Fruit fly (Drosophila melanogaster): ENCODE measurements around the gene CG14683.

CG14683 gene

dm6 chr3R:10680825-10681681 is 15.4 kb upstream of the CG14683 start, which contains the start of gene Phyhd1 (continued):
- TF ChIP-seq CG6689 (GFP tag; IDR thresholded peaks at IDR 0.05), result peak; percentile 94
- TF ChIP-seq CG13287 (GFP tag; IDR thresholded peaks at IDR 0.05; ENCODE audit: partially characterized antibody), result no peak
- peak; percentile 96 for TF ChIP-seq az2 (GFP tag; optimal IDR thresholded peaks at IDR 0.05)
- TF ChIP-seq lov (optimal IDR thresholded peaks at IDR 0.05), result no peak
- TF ChIP-seq lov (GFP tag; IDR thresholded peaks at IDR 0.05), result peak; percentile 81; the same call in 2 of the 3 replicates
- TF ChIP-seq NfI (GFP tag; optimal IDR thresholded peaks at IDR 0.05), result peak; percentile 89
- TF ChIP-seq CG8290 (GFP tag; optimal IDR thresholded peaks at IDR 0.05), result peak; percentile 69
- TF ChIP-seq CG8290 (tag; optimal IDR thresholded peaks at IDR 0.05), result peak; percentile 56 to 95
- peak; percentile 91 for TF ChIP-seq CG32772 (GFP tag; IDR thresholded peaks at IDR 0.05)
- TF ChIP-seq CG14441 (GFP tag; IDR thresholded peaks at IDR 0.05), result peak; percentile 94
- peak; percentile 92 for TF ChIP-seq tgo (GFP tag; IDR thresholded peaks at IDR 0.05)
- peak; percentile 48 for TF ChIP-seq kni (GFP tag; optimal IDR thresholded peaks at IDR 0.05)
- peak; percentile 34; the same call in 1 of the 2 replicates for TF ChIP-seq Dip2 (GFP tag; IDR thresholded peaks at IDR 0.05)
- TF ChIP-seq gcm (GFP tag; optimal IDR thresholded peaks at IDR 0.05), result peak; percentile 93
- TF ChIP-seq GATAe (GFP tag; conservative IDR thresholded peaks at IDR 0.05), result peak; percentile 87
- no peak for TF ChIP-seq Kr (GFP tag; optimal IDR thresholded peaks at IDR 0.05)
- peak; percentile 85 for TF ChIP-seq CG10543 (GFP tag; optimal IDR thresholded peaks at IDR 0.05)
- no peak for TF ChIP-seq yki (optimal IDR thresholded peaks at IDR 0.05)
- TF ChIP-seq CG10462 (GFP tag; optimal IDR thresholded peaks at IDR 0.05), result peak; percentile 88
- peak; percentile 83 for TF ChIP-seq CG8359 (GFP tag; optimal IDR thresholded peaks at IDR 0.05; ENCODE audit: borderline replicate concordance)
- TF ChIP-seq lbe (GFP tag; optimal IDR thresholded peaks at IDR 0.05), result peak; percentile 70
- TF ChIP-seq scrt (GFP tag; optimal IDR thresholded peaks at IDR 0.05), result peak; percentile 91
- TF ChIP-seq Dek (tag; optimal IDR thresholded peaks at IDR 0.05), result peak; percentile 94
- peak; percentile 94 for TF ChIP-seq CG15269 (tag; optimal IDR thresholded peaks at IDR 0.05)
- peak; percentile 94 for TF ChIP-seq CG31388 (GFP tag; optimal IDR thresholded peaks at IDR 0.05)
- TF ChIP-seq bbx (GFP tag; IDR thresholded peaks at IDR 0.05; ENCODE audit: partially characterized antibody), result no peak
- TF ChIP-seq CG4424 (GFP tag; optimal IDR thresholded peaks at IDR 0.05), result peak; percentile 93
- TF ChIP-seq vfl (GFP tag; optimal IDR thresholded peaks at IDR 0.05), result peak; percentile 95
- no peak for TF ChIP-seq knrl (GFP tag; IDR thresholded peaks at IDR 0.05; ENCODE audit: partially characterized antibody)
- peak; percentile 84 for TF ChIP-seq CG10565 (GFP tag; optimal IDR thresholded peaks at IDR 0.05)
- peak; percentile 95 for TF ChIP-seq phol (tag; optimal IDR thresholded peaks at IDR 0.05)
- TF ChIP-seq HLH54F (GFP tag; optimal IDR thresholded peaks at IDR 0.05), result peak; percentile 94
- peak; percentile 94 for TF ChIP-seq jumu (GFP tag; optimal IDR thresholded peaks at IDR 0.05)
- peak; percentile 79 for TF ChIP-seq en (GFP tag; optimal IDR thresholded peaks at IDR 0.05)
- TF ChIP-seq Hand (GFP tag; optimal IDR thresholded peaks at IDR 0.05), result peak; percentile 88
- peak; percentile 97 for TF ChIP-seq gsb-n (tag; optimal IDR thresholded peaks at IDR 0.05)
- TF ChIP-seq run (tag; optimal IDR thresholded peaks at IDR 0.05), result peak; percentile 95
- peak; percentile 86 for TF ChIP-seq CG31441 (GFP tag; IDR thresholded peaks at IDR 0.05)
- peak in 1 of 2 experiments; percentile 57 for TF ChIP-seq crp (GFP tag; optimal IDR thresholded peaks at IDR 0.05)
- TF ChIP-seq schlank (tag; optimal IDR thresholded peaks at IDR 0.05), result peak; percentile 88
- TF ChIP-seq CG15696 (tag; optimal IDR thresholded peaks at IDR 0.05), result peak; percentile 89
- TF ChIP-seq CG3065 (GFP tag; optimal IDR thresholded peaks at IDR 0.05), result peak; percentile 73
- TF ChIP-seq CG34422 (GFP tag; IDR thresholded peaks at IDR 0.05), result peak; percentile 94
- peak; percentile 96 for TF ChIP-seq CHES-1-like (GFP tag; optimal IDR thresholded peaks at IDR 0.05)
- peak; percentile 85 for TF ChIP-seq tup (GFP tag; optimal IDR thresholded peaks at IDR 0.05)
- TF ChIP-seq mirr (GFP tag; optimal IDR thresholded peaks at IDR 0.05), result peak; percentile 52
- TF ChIP-seq ttk (GFP tag; IDR thresholded peaks at IDR 0.05), result peak; percentile 90
- TF ChIP-seq bab2 (GFP tag; optimal IDR thresholded peaks at IDR 0.05), result peak; percentile 97
- TF ChIP-seq al (GFP tag; IDR thresholded peaks at IDR 0.05), result peak; percentile 87

Data from whole organism, embryonic.